Fruit fly (Drosophila melanogaster): ENCODE results near the gene Faf2.

Faf2 gene

DNA sequence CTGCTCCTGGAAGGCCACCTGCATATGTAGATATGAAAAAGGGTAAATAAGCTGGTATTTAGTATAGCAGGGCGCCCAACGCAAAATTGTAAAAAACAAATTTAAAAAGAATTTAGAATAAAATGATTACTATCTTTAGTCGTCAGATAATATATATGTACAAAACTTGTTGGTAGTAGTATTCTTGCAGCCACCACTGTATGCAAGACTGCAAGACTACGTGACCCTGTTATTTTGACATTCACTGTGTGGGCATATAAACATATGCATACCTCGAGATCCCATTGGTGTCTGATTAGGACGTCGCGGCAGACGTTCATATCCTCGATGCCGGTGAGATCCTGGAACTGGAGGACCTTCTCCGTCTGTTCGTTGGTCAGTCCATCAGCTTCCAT, 647 bp downstream of the Faf2 start (continued):
- TF ChIP-seq CG7839 (tag; optimal IDR thresholded peaks at IDR 0.05) (peak; percentile 19), bab2 (GFP tag; optimal IDR thresholded peaks at IDR 0.05) (peak; percentile 33), CG8359 (GFP tag; optimal IDR thresholded peaks at IDR 0.05; ENCODE audit: borderline replicate concordance) (no peak), Atf6 (GFP tag; IDR thresholded peaks at IDR 0.05) (no peak; the same call in 1 of the 2 replicates), Hr39 (optimal IDR thresholded peaks at IDR 0.05) (no peak), zfh1 (GFP tag; IDR thresholded peaks at IDR 0.05) (no peak; the same call in 2 of the 3 replicates), danr (GFP tag; IDR thresholded peaks at IDR 0.05) (no peak), CG1233 (GFP tag; optimal IDR thresholded peaks at IDR 0.05) (no peak), CG10267 (tag; optimal IDR thresholded peaks at IDR 0.05) (no peak), MTF-1 (GFP tag; optimal IDR thresholded peaks at IDR 0.05; ENCODE audit: borderline replicate concordance) (no peak), CG12659 (GFP tag; optimal IDR thresholded peaks at IDR 0.05) (no peak), CG3163 (GFP tag; optimal IDR thresholded peaks at IDR 0.05) (no peak), CG31365 (tag; optimal IDR thresholded peaks at IDR 0.05) (no peak), chn (GFP tag; optimal IDR thresholded peaks at IDR 0.05) (no peak), CG30431 (GFP tag; optimal IDR thresholded peaks at IDR 0.05) (no peak), CG12071 (GFP tag; optimal IDR thresholded peaks at IDR 0.05) (no peak), CG17361 (GFP tag; IDR thresholded peaks at IDR 0.05) (no peak), Mrtf (GFP tag; IDR thresholded peaks at IDR 0.05) (no peak), esg (GFP tag; conservative IDR thresholded peaks at IDR 0.05) (no peak), Trl (optimal IDR thresholded peaks at IDR 0.05) (no peak), Trl (GFP tag; optimal IDR thresholded peaks at IDR 0.05) (peak; percentile 12), Optix (GFP tag; IDR thresholded peaks at IDR 0.05) (no peak), Hand (GFP tag; optimal IDR thresholded peaks at IDR 0.05) (no peak), Dip2 (GFP tag; IDR thresholded peaks at IDR 0.05) (no peak), pfk (GFP tag; optimal IDR thresholded peaks at IDR 0.05) (no peak), cas (GFP tag; IDR thresholded peaks at IDR 0.05) (0 out of 2 replicates have a peak, but pooled peaks have one; percentile 9), kay (GFP tag; optimal IDR thresholded peaks at IDR 0.05) (no peak), CG14014 (GFP tag; IDR thresholded peaks at IDR 0.05) (peak; percentile 43; the same call in 1 of the 2 replicates), oc (tag; optimal IDR thresholded peaks at IDR 0.05) (no peak), Deaf1 (tag; optimal IDR thresholded peaks at IDR 0.05) (no peak), CG10543 (GFP tag; optimal IDR thresholded peaks at IDR 0.05) (no peak), CG2116 (GFP tag; optimal IDR thresholded peaks at IDR 0.05) (no peak), pb (GFP tag; optimal IDR thresholded peaks at IDR 0.05) (no peak), rib (GFP tag; IDR thresholded peaks at IDR 0.05) (no peak), exex (tag; optimal IDR thresholded peaks at IDR 0.05) (no peak), CG12155 (GFP tag; optimal IDR thresholded peaks at IDR 0.05) (peak; percentile 7), prd (optimal IDR thresholded peaks at IDR 0.05) (no peak), prd (GFP tag; IDR thresholded peaks at IDR 0.05) (0 out of 3 replicates have a peak, but pooled peaks have one; percentile 36), Chrac-16 (GFP tag; optimal IDR thresholded peaks at IDR 0.05) (peak; percentile 10), CG14667 (GFP tag; IDR thresholded peaks at IDR 0.05) (no peak), CG6813 (GFP tag; optimal IDR thresholded peaks at IDR 0.05) (no peak), fd64A (GFP tag; optimal IDR thresholded peaks at IDR 0.05) (no peak), vnd (GFP tag; IDR thresholded peaks at IDR 0.05; ENCODE audit: partially characterized antibody) (no peak), CG8765 (GFP tag; IDR thresholded peaks at IDR 0.05) (no peak), cg (GFP tag; optimal IDR thresholded peaks at IDR 0.05) (no peak), Fer3 (tag; optimal IDR thresholded peaks at IDR 0.05) (peak; percentile 28), D19A (tag; optimal IDR thresholded peaks at IDR 0.05) (no peak), fd102C (GFP tag; optimal IDR thresholded peaks at IDR 0.05) (no peak), CG2889 (GFP tag; IDR thresholded peaks at IDR 0.05) (no peak), sim (GFP tag; IDR thresholded peaks at IDR 0.05) (no peak), mld (GFP tag; IDR thresholded peaks at IDR 0.05; ENCODE audit: partially characterized antibody) (no peak), ttk (GFP tag; IDR thresholded peaks at IDR 0.05) (no peak), wor (GFP tag; IDR thresholded peaks at IDR 0.05) (no peak)
